Fruit fly (Drosophila melanogaster) whole organism, embryonic: ENCODE results near the gene CG7512.

Experiments
- C15 ChIP-seq: fragments of 200-800 bp; sonication (Bioruptor generic); IDR thresholded peaks from 3 replicates; pipeline ENCODE4 v1.3.6; 2022; ENCODE audit warnings: missing biosample characterization, missing genetic modification characterization
- CG10147 ChIP-seq: fragments of 200-800 bp; sonication (Bioruptor generic); optimal IDR thresholded peaks from 2 replicates; lab custom pipeline; 2019; ENCODE audit warnings: missing biosample characterization, mild to moderate bottlenecking, missing genetic modification characterization, moderate library complexity
- CG10321 ChIP-seq: fragments of 200-800 bp; sonication (Bioruptor generic); IDR thresholded peaks from 2 replicates; pipeline ENCODE4 v1.3.6; 2022; ENCODE audit warnings: missing biosample characterization, missing genetic modification characterization
- CG10462 ChIP-seq: fragments of 200-800 bp; sonication (Bioruptor generic); optimal IDR thresholded peaks from 2 replicates; lab custom pipeline; 2016; ENCODE audit warnings: missing biosample characterization, missing genetic modification characterization
- CG11504 ChIP-seq: fragments of 200-800 bp; sonication (Bioruptor generic); optimal IDR thresholded peaks from 3 replicates; lab custom pipeline; 2019; ENCODE audit warnings: missing biosample characterization, mild to moderate bottlenecking, missing genetic modification characterization, moderate library complexity
- CG11695 ChIP-seq: fragments of 200-800 bp; sonication (Bioruptor generic); IDR thresholded peaks from 3 replicates; pipeline ENCODE4 v1.3.6; 2022; ENCODE audit warnings: missing biosample characterization, missing genetic modification characterization
- CG11723 ChIP-seq: fragments of 200-800 bp; sonication (Bioruptor generic); optimal IDR thresholded peaks from 2 replicates; lab custom pipeline; 2017; ENCODE audit warnings: missing biosample characterization, mild to moderate bottlenecking, missing genetic modification characterization
- CG13296 ChIP-seq: fragments of 200-800 bp; sonication (Bioruptor generic); optimal IDR thresholded peaks from 3 replicates; lab custom pipeline; 2018; ENCODE audit warnings: missing biosample characterization, mild to moderate bottlenecking, missing genetic modification characterization
- CG13894 ChIP-seq: fragments of 200-800 bp; sonication (Bioruptor generic); optimal IDR thresholded peaks from 3 replicates; lab custom pipeline; 2018; ENCODE audit warnings: missing biosample characterization, mild to moderate bottlenecking, missing genetic modification characterization, moderate library complexity
- CG14050 ChIP-seq: fragments of 200-800 bp; sonication (Bioruptor generic); IDR thresholded peaks from 3 replicates; pipeline ENCODE4 v1.3.6; 2022; ENCODE audit warnings: missing biosample characterization, missing genetic modification characterization
- CG16863 ChIP-seq: fragments of 200-800 bp; sonication (Bioruptor generic); optimal IDR thresholded peaks from 3 replicates; lab custom pipeline; 2016; ENCODE audit warnings: missing biosample characterization, missing genetic modification characterization
- CG2116 ChIP-seq: fragments of 200-800 bp; sonication (Bioruptor generic); optimal IDR thresholded peaks from 3 replicates; lab custom pipeline; 2018; ENCODE audit warnings: missing biosample characterization, mild to moderate bottlenecking, missing genetic modification characterization
- CG2712 ChIP-seq: fragments of 200-800 bp; optimal IDR thresholded peaks from 3 replicates; lab custom pipeline; 2019; ENCODE audit warnings: missing biosample characterization, mild to moderate bottlenecking, missing genetic modification characterization, moderate library complexity
- CG30431 ChIP-seq: fragments of 200-800 bp; sonication (Bioruptor generic); optimal IDR thresholded peaks from 2 replicates; lab custom pipeline; 2017; ENCODE audit warnings: missing biosample characterization, missing genetic modification characterization
- CG31365 ChIP-seq: fragments of 200-800 bp; sonication (Bioruptor generic); optimal IDR thresholded peaks from 2 replicates; lab custom pipeline; 2018; ENCODE audit warnings: missing biosample characterization, mild to moderate bottlenecking, missing genetic modification characterization
- CG31441 ChIP-seq: fragments of 200-800 bp; sonication (Bioruptor generic); IDR thresholded peaks from 2 replicates; pipeline ENCODE4 v1.3.6; 2022; ENCODE audit warnings: missing biosample characterization, missing genetic modification characterization
- CG6791 ChIP-seq: fragments of 200-800 bp; sonication (Bioruptor generic); IDR thresholded peaks from 3 replicates; pipeline ENCODE4 v1.3.6; 2022; ENCODE audit warnings: missing biosample characterization, missing genetic modification characterization; ENCODE audit not compliant: partially characterized antibody
- CG6854 ChIP-seq: fragments of 200-800 bp; sonication (Bioruptor generic); optimal IDR thresholded peaks from 3 replicates; lab custom pipeline; 2017; ENCODE audit warnings: missing biosample characterization, mild to moderate bottlenecking, missing genetic modification characterization
- CG7987 ChIP-seq: fragments of 200-800 bp; sonication (Bioruptor generic); optimal IDR thresholded peaks from 2 replicates; lab custom pipeline; 2018; ENCODE audit warnings: missing biosample characterization, mild to moderate bottlenecking, missing genetic modification characterization, moderate library complexity
- CG8290 ChIP-seq, 3 experiments: fragments of 200-800 bp; sonication (Bioruptor generic); optimal IDR thresholded peaks; 2 replicates each; lab custom pipeline; 2016 to 2019; ENCODE audit warnings: missing biosample characterization in 3 of 3, missing genetic modification characterization in 3 of 3, mild to moderate bottlenecking in 2 of 3, moderate library complexity in 1 of 3
- CG9437 ChIP-seq: fragments of 200-800 bp; sonication (Bioruptor generic); optimal IDR thresholded peaks from 2 replicates; lab custom pipeline; 2018; ENCODE audit warnings: missing biosample characterization, mild to moderate bottlenecking, missing genetic modification characterization
- Dfd ChIP-seq, 2 experiments: fragments of >200 bp; optimal IDR thresholded peaks; 2 replicates each; lab custom pipeline; 2017; ENCODE audit warnings: missing biosample characterization in 2 of 2, missing genetic modification characterization in 2 of 2
- Dref ChIP-seq: fragments of 200-800 bp; sonication (Bioruptor generic); IDR thresholded peaks from 2 replicates; pipeline ENCODE4 v1.3.6; 2022; ENCODE audit warnings: missing biosample characterization, missing genetic modification characterization
- ERR ChIP-seq: fragments of 200-800 bp; sonication (Bioruptor generic); optimal IDR thresholded peaks from 2 replicates; lab custom pipeline; 2016; ENCODE audit warnings: missing biosample characterization, missing genetic modification characterization
- Ets65A ChIP-seq: fragments of 200-800 bp; sonication (Bioruptor generic); peaks from one replicate; lab custom pipeline; 2016; ENCODE audit warnings: missing biosample characterization, missing genetic modification characterization
- Fer1 ChIP-seq: fragments of 200-800 bp; sonication (Bioruptor generic); optimal IDR thresholded peaks from 2 replicates; lab custom pipeline; 2017; ENCODE audit warnings: missing biosample characterization, mild to moderate bottlenecking, missing genetic modification characterization
- HLH3B ChIP-seq: fragments of 200-800 bp; sonication (Bioruptor generic); IDR thresholded peaks from 2 replicates; pipeline ENCODE4 v1.3.6; 2022; ENCODE audit warnings: missing biosample characterization, missing genetic modification characterization
- Hand ChIP-seq: fragments of 200-800 bp; sonication (Bioruptor generic); optimal IDR thresholded peaks from 2 replicates; lab custom pipeline; 2017; ENCODE audit warnings: mild to moderate bottlenecking, missing biosample characterization, missing genetic modification reagents, missing genetic modification characterization
- Mad ChIP-seq: fragments of 200-800 bp; sonication (Bioruptor generic); optimal IDR thresholded peaks from 2 replicates; lab custom pipeline; 2016; ENCODE audit warnings: missing biosample characterization, missing genetic modification characterization
- Myb ChIP-seq: fragments of 200-800 bp; sonication (Bioruptor generic); optimal IDR thresholded peaks from 2 replicates; lab custom pipeline; 2016; ENCODE audit warnings: missing biosample characterization, missing genetic modification characterization
- Sry-β ChIP-seq: fragments of 200-800 bp; sonication (Bioruptor generic); optimal IDR thresholded peaks from 2 replicates; lab custom pipeline; 2018; ENCODE audit warnings: missing biosample characterization, mild to moderate bottlenecking, missing genetic modification characterization, moderate library complexity
- TFAM ChIP-seq: fragments of 200-800 bp; sonication (Bioruptor generic); optimal IDR thresholded peaks from 2 replicates; lab custom pipeline; 2017; ENCODE audit warnings: missing biosample characterization, missing genetic modification characterization, inconsistent platforms
- Vsx1 ChIP-seq: fragments of 200-800 bp; sonication (Bioruptor generic); optimal IDR thresholded peaks from 2 replicates; lab custom pipeline; 2017; ENCODE audit warnings: missing biosample characterization, mild to moderate bottlenecking, missing genetic modification characterization, missing genetic modification reagents
- YL-1 ChIP-seq: fragments of 200-800 bp; sonication (Bioruptor generic); optimal IDR thresholded peaks from 3 replicates; lab custom pipeline; 2017; ENCODE audit warnings: missing biosample characterization, mild to moderate bottlenecking, missing genetic modification characterization
- bcd ChIP-seq: fragments of 200-800 bp; sonication (Bioruptor generic); optimal IDR thresholded peaks from 2 replicates; lab custom pipeline; 2017; ENCODE audit warnings: missing biosample characterization, mild to moderate bottlenecking, missing genetic modification characterization
- btn ChIP-seq: fragments of 200-800 bp; sonication (Bioruptor generic); optimal IDR thresholded peaks from 2 replicates; lab custom pipeline; 2016; ENCODE audit warnings: missing biosample characterization, missing genetic modification characterization
- cato ChIP-seq: fragments of 200-800 bp; sonication (Bioruptor generic); optimal IDR thresholded peaks from 2 replicates; lab custom pipeline; 2016; ENCODE audit warnings: missing biosample characterization, missing genetic modification characterization, borderline replicate concordance
- croc ChIP-seq: fragments of 200-800 bp; sonication (Bioruptor generic); conservative IDR thresholded peaks from 3 replicates; pipeline ENCODE4 v1.3.6; 2022; ENCODE audit warnings: missing biosample characterization, missing genetic modification characterization
- disco-r ChIP-seq: fragments of 200-800 bp; sonication (Bioruptor generic); optimal IDR thresholded peaks from 2 replicates; lab custom pipeline; 2016; ENCODE audit warnings: missing biosample characterization, missing genetic modification characterization
- hb ChIP-seq: fragments of 200-800 bp; sonication (Bioruptor generic); IDR thresholded peaks from 3 replicates; pipeline ENCODE4 v1.3.6; 2022; ENCODE audit warnings: missing biosample characterization, missing genetic modification characterization; ENCODE audit not compliant: partially characterized antibody
- hth ChIP-seq: fragments of >200 bp; optimal IDR thresholded peaks from 2 replicates; lab custom pipeline; 2017; ENCODE audit warnings: inconsistent platforms
- jumu ChIP-seq: fragments of 200-800 bp; sonication (Bioruptor generic); optimal IDR thresholded peaks from 3 replicates; lab custom pipeline; 2016; ENCODE audit warnings: missing biosample characterization, missing genetic modification characterization
- mam ChIP-seq: fragments of 200-800 bp; sonication (Bioruptor generic); optimal IDR thresholded peaks from 3 replicates; lab custom pipeline; 2016; ENCODE audit warnings: missing biosample characterization, missing genetic modification characterization
- onecut ChIP-seq: fragments of 200-800 bp; sonication (Bioruptor generic); IDR thresholded peaks from 2 replicates; pipeline ENCODE4 v1.3.6; 2022; ENCODE audit warnings: missing biosample characterization, missing genetic modification characterization
- pros ChIP-seq: fragments of 200-800 bp; sonication (Bioruptor generic); optimal IDR thresholded peaks from 3 replicates; lab custom pipeline; 2019; ENCODE audit warnings: missing biosample characterization, mild to moderate bottlenecking, missing genetic modification characterization, moderate library complexity
- psq ChIP-seq: fragments of 200-800 bp; sonication (Bioruptor generic); optimal IDR thresholded peaks from 2 replicates; lab custom pipeline; 2017; ENCODE audit warnings: missing biosample characterization, missing genetic modification characterization
- run ChIP-seq: fragments of 200-800 bp; sonication (Bioruptor generic); optimal IDR thresholded peaks from 3 replicates; lab custom pipeline; 2018; ENCODE audit warnings: missing biosample characterization, mild to moderate bottlenecking, missing genetic modification characterization
- slou ChIP-seq: fragments of 200-800 bp; sonication (Bioruptor generic); optimal IDR thresholded peaks from 3 replicates; lab custom pipeline; 2016; ENCODE audit warnings: missing biosample characterization, missing genetic modification characterization
- sna ChIP-seq: fragments of 200-800 bp; sonication (Bioruptor generic); IDR thresholded peaks from 2 replicates; pipeline ENCODE4 v1.3.6; 2022; ENCODE audit warnings: missing biosample characterization, missing genetic modification characterization; ENCODE audit not compliant: partially characterized antibody
- toy ChIP-seq: fragments of 200-800 bp; sonication (Bioruptor generic); IDR thresholded peaks from 2 replicates; pipeline ENCODE4 v1.3.6; 2022; ENCODE audit warnings: missing biosample characterization, missing genetic modification characterization
- wdn ChIP-seq: fragments of 200-800 bp; sonication (Bioruptor generic); IDR thresholded peaks from 2 replicates; pipeline ENCODE4 v1.3.6; 2022; ENCODE audit warnings: missing biosample characterization, missing genetic modification characterization

The CG7512 gene

dm6 chr3L:11554338-11554737, 40.8 kb downstream of the CG7512 start (continued):
- TF ChIP-seq Mad (GFP tag; lab: Kevin White, UChicago), result peak; percentile 81
- peak; percentile 96 for TF ChIP-seq Ets65A (GFP tag; lab: Kevin White, UChicago)
- TF ChIP-seq CG31365 (tag; lab: Kevin White, UChicago), result peak; percentile 4
- TF ChIP-seq psq (GFP tag; lab: Kevin White, UChicago), result peak; percentile 76
- TF ChIP-seq CG6854 (GFP tag; lab: Kevin White, UChicago), result peak; percentile 11
- TF ChIP-seq CG2116 (GFP tag; lab: Kevin White, UChicago), result peak; percentile 55
- TF ChIP-seq Dfd (GFP tag; optimal IDR thresholded peaks at IDR 0.05; lab: Kevin White, UChicago), result no peak
- TF ChIP-seq hth, result no peak
- peak; percentile 79 for TF ChIP-seq onecut (GFP tag; lab: Robert Waterston, UW)
- TF ChIP-seq slou (GFP tag; lab: Kevin White, UChicago), result peak; percentile 27
- peak; percentile 79 for TF ChIP-seq croc (GFP tag; lab: Robert Waterston, UW)
- TF ChIP-seq CG9437 (GFP tag; lab: Kevin White, UChicago), result peak; percentile 59
- TF ChIP-seq btn (GFP tag; lab: Kevin White, UChicago), result peak; percentile 46
- TF ChIP-seq CG30431 (GFP tag; lab: Kevin White, UChicago), result peak; percentile 80
- 0 out of 3 replicates have a peak, but pooled peaks have one; percentile 7 for TF ChIP-seq C15
- TF ChIP-seq CG2712, result peak; percentile 96
- peak; percentile 66 for TF ChIP-seq jumu
- peak; percentile 46 for TF ChIP-seq TFAM (GFP tag; lab: Kevin White, UChicago)
- TF ChIP-seq cato (GFP tag; lab: Kevin White, UChicago), result peak; percentile 63
- TF ChIP-seq Sry-β (GFP tag; lab: Kevin White, UChicago), result peak; percentile 40
- TF ChIP-seq CG31441 (GFP tag; lab: Robert Waterston, UW), result peak; percentile 97
- TF ChIP-seq Myb, result peak; percentile 32
- no peak for TF ChIP-seq CG13894 (tag; lab: Kevin White, UChicago)
- no peak for TF ChIP-seq CG13296
- TF ChIP-seq bcd, result peak; percentile 72
- TF ChIP-seq CG11723 (GFP tag; lab: Kevin White, UChicago), result peak; percentile 70
- TF ChIP-seq Dref (GFP tag; lab: Robert Waterston, UW), result no peak
- TF ChIP-seq CG10147 (GFP tag; lab: Kevin White, UChicago), result peak; percentile 60
- no peak for TF ChIP-seq hb (GFP tag; lab: Robert Waterston, UW)
- peak; percentile 60 for TF ChIP-seq CG16863 (GFP tag; lab: Kevin White, UChicago)
- peak; percentile 69 for TF ChIP-seq HLH3B
- peak; percentile 40 for TF ChIP-seq pros
- TF ChIP-seq CG6791 (GFP tag; lab: Robert Waterston, UW), result no peak
- no peak for TF ChIP-seq wdn (GFP tag; lab: Robert Waterston, UW)
- peak; percentile 81 for TF ChIP-seq CG11695 (GFP tag; lab: Robert Waterston, UW)
- TF ChIP-seq Vsx1, result peak; percentile 59
- peak; percentile 8 for TF ChIP-seq Fer1
- TF ChIP-seq disco-r (GFP tag; lab: Kevin White, UChicago), result peak; percentile 68
- TF ChIP-seq CG8290 (GFP tag; optimal IDR thresholded peaks at IDR 0.05; lab: Kevin White, UChicago), result peak; percentile 87
- TF ChIP-seq CG8290 (tag; optimal IDR thresholded peaks at IDR 0.05; lab: Kevin White, UChicago), result peak; percentile 48 to 67
- TF ChIP-seq CG11504, result peak; percentile 83
- peak; percentile 16 for TF ChIP-seq run (tag; lab: Kevin White, UChicago)
- TF ChIP-seq CG7987, result peak; percentile 63
- TF ChIP-seq CG10462, result peak; percentile 76
- TF ChIP-seq YL-1 (GFP tag; lab: Kevin White, UChicago), result peak; percentile 6
- TF ChIP-seq Hand (GFP tag; lab: Kevin White, UChicago), result no peak
- peak; percentile 20 for TF ChIP-seq mam (GFP tag; lab: Kevin White, UChicago)
- 0 out of 2 replicates have a peak, but pooled peaks have one; percentile 17 for TF ChIP-seq CG10321 (GFP tag; lab: Robert Waterston, UW)
- TF ChIP-seq toy (GFP tag; lab: Robert Waterston, UW), result no peak
- TF ChIP-seq ERR, result no peak
- no peak for TF ChIP-seq CG14050 (GFP tag; lab: Robert Waterston, UW)
- no peak for TF ChIP-seq sna
